Worm (Caenorhabditis elegans) whole organism, L4 larva: ENCODE results near the gene B0222.1.

ENCODE experiments used
- D1046.2 ChIP-seq: fragments of 200-800 bp; sonication (Bioruptor generic); IDR thresholded peaks from 2 replicates; pipeline ENCODE4 v1.3.6; 2022; ENCODE audit warnings: missing genetic modification characterization, missing compliant biosample characterization
- F10B5.3 ChIP-seq: sonication (generic microtip); optimal IDR thresholded peaks from 2 replicates; lab custom pipeline; 2016; ENCODE audit warnings: mild to moderate bottlenecking, missing genetic modification characterization, missing compliant biosample characterization
- F26F4.8 ChIP-seq: fragments of 200-800 bp; sonication (Bioruptor generic); conservative IDR thresholded peaks from 2 replicates; pipeline ENCODE4 v1.3.6; 2022; ENCODE audit warnings: missing genetic modification characterization, missing compliant biosample characterization
- T20F7.1 ChIP-seq: fragments of 200-800 bp; sonication (Bioruptor generic); optimal IDR thresholded peaks from 2 replicates; lab custom pipeline; 2018; ENCODE audit warnings: mild to moderate bottlenecking, missing genetic modification characterization, missing compliant biosample characterization
- T26A8.4 ChIP-seq: fragments of 200-800 bp; sonication (Bioruptor generic); IDR thresholded peaks from 2 replicates; pipeline ENCODE4 v1.3.6; 2022; ENCODE audit warnings: missing genetic modification characterization, missing compliant biosample characterization
- Y5F2A.4 ChIP-seq: fragments of 200-800 bp; sonication (Bioruptor generic); optimal IDR thresholded peaks from 2 replicates; lab custom pipeline; 2018; ENCODE audit warnings: mild to moderate bottlenecking, missing genetic modification characterization, missing compliant biosample characterization
- Y75B8A.6 ChIP-seq: fragments of 200-800 bp; sonication (Bioruptor generic); IDR thresholded peaks from 2 replicates; pipeline ENCODE4 v1.3.6; 2022; ENCODE audit warnings: missing genetic modification reagents, missing genetic modification characterization, missing compliant biosample characterization
- ZK546.5 ChIP-seq, 2 experiments: sonication (generic microtip); optimal IDR thresholded peaks; 2 replicates each; lab custom pipeline; 2017; ENCODE audit warnings: missing biosample characterization in 2 of 2, missing genetic modification characterization in 2 of 2
- arid-1 ChIP-seq: fragments of 200-800 bp; sonication (Bioruptor generic); conservative IDR thresholded peaks from 2 replicates; pipeline ENCODE4 v1.3.6; 2022; ENCODE audit warnings: missing genetic modification reagents, missing genetic modification characterization, missing compliant biosample characterization
- attf-4 ChIP-seq: sonication (generic microtip); optimal IDR thresholded peaks from 3 replicates; lab custom pipeline; 2017; ENCODE audit warnings: missing biosample characterization, missing genetic modification characterization
- ceh-20 ChIP-seq: fragments of 200-800 bp; sonication (Bioruptor generic); IDR thresholded peaks from 2 replicates; pipeline ENCODE4 v1.3.6; 2022; ENCODE audit warnings: missing genetic modification reagents, missing genetic modification characterization, missing compliant biosample characterization
- ceh-28 ChIP-seq: fragments of 150-350 bp; optimal IDR thresholded peaks from 2 replicates; lab custom pipeline; 2014; ENCODE audit warnings: missing biosample characterization, missing genetic modification reagents, missing genetic modification characterization
- ceh-44 ChIP-seq: fragments of 200-800 bp; sonication (Bioruptor generic); IDR thresholded peaks from 2 replicates; pipeline ENCODE4 v1.3.6; 2022; ENCODE audit warnings: missing genetic modification reagents, missing genetic modification characterization, missing compliant biosample characterization
- ces-1 ChIP-seq: fragments of 150-350 bp; sonication (generic microtip); optimal IDR thresholded peaks from 4 replicates; lab custom pipeline; 2014; ENCODE audit warnings: missing biosample characterization, missing genetic modification reagents, missing genetic modification characterization
- cey-2 ChIP-seq: sonication (generic microtip); optimal IDR thresholded peaks from 3 replicates; lab custom pipeline; 2017; ENCODE audit warnings: missing genetic modification characterization, mild to moderate bottlenecking, missing compliant biosample characterization, antibody characterized with exemption, borderline replicate concordance; ENCODE audit not compliant: insufficient read depth
- ctbp-1 ChIP-seq: fragments of 200-800 bp; sonication (Bioruptor generic); IDR thresholded peaks from 2 replicates; pipeline ENCODE4 v1.3.6; 2022; ENCODE audit warnings: missing genetic modification reagents, missing genetic modification characterization, missing compliant biosample characterization
- daf-12 ChIP-seq: fragments of 150-350 bp; optimal IDR thresholded peaks from 2 replicates; lab custom pipeline; 2014; ENCODE audit warnings: missing biosample characterization, missing genetic modification reagents, missing genetic modification characterization
- daf-19 ChIP-seq: fragments of 200-800 bp; sonication (Bioruptor generic); conservative IDR thresholded peaks from 2 replicates; pipeline ENCODE4 v1.3.6; 2022; ENCODE audit warnings: missing genetic modification characterization, missing compliant biosample characterization
- daf-8 ChIP-seq: fragments of 200-800 bp; sonication (Bioruptor generic); IDR thresholded peaks from 2 replicates; pipeline ENCODE4 v1.3.6; 2022; ENCODE audit warnings: missing genetic modification characterization, missing compliant biosample characterization
- dmd-8 ChIP-seq: fragments of 200-800 bp; sonication (Bioruptor generic); IDR thresholded peaks from 2 replicates; pipeline ENCODE4 v1.3.6; 2022; ENCODE audit warnings: missing genetic modification characterization, missing compliant biosample characterization
- dpl-1 ChIP-seq: fragments of 150-350 bp; optimal IDR thresholded peaks from 2 replicates; lab custom pipeline; 2014; ENCODE audit warnings: missing biosample characterization, missing genetic modification reagents, missing genetic modification characterization
- dve-1 ChIP-seq: sonication (generic microtip); optimal IDR thresholded peaks from 2 replicates; lab custom pipeline; 2017; ENCODE audit warnings: antibody characterized with exemption, mild to moderate bottlenecking, missing genetic modification characterization, missing compliant biosample characterization; ENCODE audit not compliant: insufficient read depth
- egl-43 ChIP-seq: fragments of 200-800 bp; sonication (Bioruptor generic); IDR thresholded peaks from 2 replicates; pipeline ENCODE4 v1.3.6; 2022; ENCODE audit warnings: missing genetic modification reagents, missing genetic modification characterization, missing compliant biosample characterization
- fos-1 ChIP-seq: fragments of 150-350 bp; optimal IDR thresholded peaks from 2 replicates; lab custom pipeline; 2014; ENCODE audit warnings: missing biosample characterization, missing genetic modification characterization
- hif-1 ChIP-seq, 2 experiments: sonication (generic microtip); optimal IDR thresholded peaks; 2 replicates each; lab custom pipeline; 2016 to 2017; ENCODE audit warnings: missing compliant biosample characterization in 2 of 2, missing genetic modification characterization in 2 of 2, missing genetic modification reagents in 2 of 2, missing genotype in 2 of 2, mild to moderate bottlenecking in 1 of 2
- hlh-30 ChIP-seq: sonication (generic microtip); optimal IDR thresholded peaks from 2 replicates; lab custom pipeline; 2017; ENCODE audit warnings: antibody characterized with exemption, mild to moderate bottlenecking, missing genetic modification characterization, missing compliant biosample characterization; ENCODE audit not compliant: insufficient read depth
- jun-1 ChIP-seq: fragments of 150-350 bp; optimal IDR thresholded peaks from 2 replicates; lab custom pipeline; 2014; ENCODE audit warnings: missing biosample characterization, missing genetic modification reagents, missing genetic modification characterization
- lin-1 ChIP-seq: fragments of 200-800 bp; sonication (Bioruptor generic); IDR thresholded peaks from 2 replicates; pipeline ENCODE4 v1.3.6; 2022; ENCODE audit warnings: missing genetic modification reagents, missing genetic modification characterization, missing compliant biosample characterization
- lin-13 ChIP-seq: fragments of 150-350 bp; optimal IDR thresholded peaks from 2 replicates; lab custom pipeline; 2014; ENCODE audit warnings: missing biosample characterization, missing genetic modification reagents, missing genetic modification characterization
- lin-29 ChIP-seq: fragments of 200-800 bp; sonication (Bioruptor generic); IDR thresholded peaks from 2 replicates; pipeline ENCODE4 v1.3.6; 2022; ENCODE audit warnings: missing genetic modification reagents, missing genetic modification characterization, missing compliant biosample characterization
- lin-39 ChIP-seq: fragments of 150-350 bp; optimal IDR thresholded peaks from 2 replicates; lab custom pipeline; 2014; ENCODE audit warnings: missing biosample characterization, missing genetic modification reagents, missing genetic modification characterization
- lir-3 ChIP-seq: sonication (generic microtip); optimal IDR thresholded peaks from 2 replicates; lab custom pipeline; 2016; ENCODE audit warnings: mild to moderate bottlenecking, missing genetic modification characterization, missing compliant biosample characterization
- lsy-2 ChIP-seq, 2 experiments: fragments of 150-350 bp in 1 of 2; sonication (generic microtip) in 1 of 2; optimal IDR thresholded peaks; 2 replicates each; lab custom pipeline; 2014 to 2017; ENCODE audit warnings: missing biosample characterization in 2 of 2, missing genetic modification characterization in 2 of 2
- mdt-29 ChIP-seq: fragments of 200-800 bp; sonication (Bioruptor generic); IDR thresholded peaks from 2 replicates; pipeline ENCODE4 v1.3.6; 2022; ENCODE audit warnings: missing genetic modification reagents, missing genetic modification characterization, missing compliant biosample characterization
- mep-1 ChIP-seq: fragments of 150-350 bp; sonication (generic microtip); optimal IDR thresholded peaks from 3 replicates; lab custom pipeline; 2014; ENCODE audit warnings: missing biosample characterization, missing genetic modification characterization
- mes-2 ChIP-seq: sonication (generic microtip); optimal IDR thresholded peaks from 2 replicates; lab custom pipeline; 2016; ENCODE audit warnings: missing genotype, mild to moderate bottlenecking, missing genetic modification characterization, missing compliant biosample characterization; ENCODE audit not compliant: poor library complexity, severe bottlenecking
- nhr-102 ChIP-seq: sonication (generic microtip); optimal IDR thresholded peaks from 2 replicates; lab custom pipeline; 2016; ENCODE audit warnings: mild to moderate bottlenecking, missing genetic modification characterization, moderate library complexity, missing compliant biosample characterization
- nhr-48 ChIP-seq: sonication (generic microtip); optimal IDR thresholded peaks from 2 replicates; lab custom pipeline; 2016; ENCODE audit warnings: mild to moderate bottlenecking, missing genetic modification characterization, missing compliant biosample characterization
- nhr-6 ChIP-seq: fragments of 150-350 bp; optimal IDR thresholded peaks from 2 replicates; lab custom pipeline; 2014; ENCODE audit warnings: missing biosample characterization, missing genetic modification characterization
- pha-4 ChIP-seq, 2 experiments: fragments of 150-350 bp in 1 of 2; fragments of 200-800 bp in 1 of 2; sonication (Bioruptor generic) in 1 of 2; IDR thresholded peaks in 1 of 2; optimal IDR thresholded peaks in 1 of 2; 2 replicates each; pipeline versions ENCODE4 v1.3.6 to Lab custom; 2014 to 2022; ENCODE audit warnings: missing genetic modification characterization in 2 of 2, missing genetic modification reagents in 2 of 2, missing biosample characterization in 1 of 2, missing compliant biosample characterization in 1 of 2
- saeg-2 ChIP-seq: fragments of 200-800 bp; sonication (Bioruptor generic); IDR thresholded peaks from 2 replicates; pipeline ENCODE4 v1.3.6; 2022; ENCODE audit warnings: missing genetic modification reagents, missing genetic modification characterization, missing compliant biosample characterization
- sdz-12 ChIP-seq: fragments of 200-800 bp; sonication (Bioruptor generic); optimal IDR thresholded peaks from 2 replicates; lab custom pipeline; 2018; ENCODE audit warnings: mild to moderate bottlenecking, missing genetic modification characterization, missing compliant biosample characterization
- snpc-1.2 ChIP-seq: fragments of 200-800 bp; sonication (Bioruptor generic); IDR thresholded peaks from 2 replicates; pipeline ENCODE4 v1.3.6; 2022; ENCODE audit warnings: missing genetic modification reagents, missing genetic modification characterization, missing compliant biosample characterization
- tra-1 ChIP-seq: fragments of 200-800 bp; sonication (Bioruptor generic); IDR thresholded peaks from 2 replicates; pipeline ENCODE4 v1.3.6; 2022; ENCODE audit warnings: missing genetic modification reagents, missing genetic modification characterization, missing compliant biosample characterization
- unc-130 ChIP-seq: sonication (generic microtip); optimal IDR thresholded peaks from 2 replicates; lab custom pipeline; 2016; ENCODE audit warnings: missing genetic modification reagents, missing genetic modification characterization, missing compliant biosample characterization
- vab-7 ChIP-seq: fragments of 200-800 bp; sonication (Bioruptor generic); IDR thresholded peaks from 2 replicates; pipeline ENCODE4 v1.3.6; 2022; ENCODE audit warnings: missing genetic modification reagents, missing genetic modification characterization, missing compliant biosample characterization
- zag-1 ChIP-seq: fragments of 150-350 bp; optimal IDR thresholded peaks from 2 replicates; lab custom pipeline; 2014; ENCODE audit warnings: missing biosample characterization, missing genetic modification characterization
- zip-11 ChIP-seq: fragments of 200-800 bp; sonication (Bioruptor generic); IDR thresholded peaks from 2 replicates; pipeline ENCODE4 v1.3.6; 2022; ENCODE audit warnings: missing genetic modification characterization, missing compliant biosample characterization
- zip-2 ChIP-seq: fragments of 150-350 bp; optimal IDR thresholded peaks from 2 replicates; lab custom pipeline; 2014; ENCODE audit warnings: missing biosample characterization, missing genetic modification characterization
- ztf-11 ChIP-seq: fragments of 150-350 bp; optimal IDR thresholded peaks from 2 replicates; lab custom pipeline; 2014; ENCODE audit warnings: missing biosample characterization, missing genetic modification characterization

The B0222.1 gene

ce11 chrV:9094060-9094628 is 39.9 kb upstream of the B0222.1 start (continued):
- no peak for TF ChIP-seq mes-2
- TF ChIP-seq T20F7.1 (GFP tag; lab: Kevin White, UChicago) = no peak
- no peak for TF ChIP-seq nhr-102 (tag; lab: Kevin White, UChicago)
- TF ChIP-seq zip-2 (tag; lab: Kevin White, UChicago) = no peak
- peak; percentile 58 for TF ChIP-seq nhr-48 (tag; lab: Kevin White, UChicago)
- no peak for TF ChIP-seq Y75B8A.6 (GFP tag; lab: Robert Waterston, UW)
- TF ChIP-seq zag-1 (tag; lab: Kevin White, UChicago) = no peak
- TF ChIP-seq jun-1 (tag; lab: Kevin White, UChicago) = no peak
- no peak for TF ChIP-seq daf-19
- TF ChIP-seq tra-1 = no peak
- TF ChIP-seq ceh-20 = no peak
- peak; percentile 92 for TF ChIP-seq hlh-30 (tag; lab: Kevin White, UChicago)
- TF ChIP-seq lir-3 (tag; lab: Kevin White, UChicago) = no peak
- no peak for TF ChIP-seq F26F4.8
- TF ChIP-seq pha-4 (GFP tag; IDR thresholded peaks at IDR 0.05; lab: Robert Waterston, UW) = no peak
- TF ChIP-seq pha-4 (tag; optimal IDR thresholded peaks at IDR 0.05; lab: Kevin White, UChicago) = peak; percentile 52
- TF ChIP-seq egl-43 = no peak
- no peak for TF ChIP-seq saeg-2 (GFP tag; lab: Robert Waterston, UW)
- TF ChIP-seq vab-7 = no peak
- TF ChIP-seq lin-1 = peak; percentile 52; the same call in 1 of the 2 replicates
- TF ChIP-seq fos-1 (tag; lab: Kevin White, UChicago) = no peak
- no peak for TF ChIP-seq sdz-12 (GFP tag; lab: Kevin White, UChicago)
- TF ChIP-seq snpc-1.2 = no peak
- TF ChIP-seq attf-4 = no peak
- no peak for TF ChIP-seq ZK546.5 (tag; optimal IDR thresholded peaks at IDR 0.05; lab: Kevin White, UChicago)
- no peak for TF ChIP-seq lin-29 (GFP tag; lab: Robert Waterston, UW)
- TF ChIP-seq ceh-44 (GFP tag; lab: Robert Waterston, UW) = no peak
- no peak for TF ChIP-seq ceh-28
- no peak for TF ChIP-seq daf-12 (tag; lab: Kevin White, UChicago)
- TF ChIP-seq dve-1 = peak; percentile 86
- TF ChIP-seq ctbp-1 (GFP tag; lab: Robert Waterston, UW) = no peak
- no peak for TF ChIP-seq zip-11 (GFP tag; lab: Robert Waterston, UW)
- TF ChIP-seq lin-39 = no peak
- TF ChIP-seq Y5F2A.4 = no peak
- TF ChIP-seq unc-130 (GFP tag; lab: Kevin White, UChicago) = no peak
- no peak for TF ChIP-seq ztf-11 (tag; lab: Kevin White, UChicago)
- TF ChIP-seq lin-13 (GFP tag; lab: Kevin White, UChicago) = no peak
- no peak for TF ChIP-seq D1046.2
- no peak for TF ChIP-seq daf-8 (GFP tag; lab: Robert Waterston, UW)
- TF ChIP-seq ces-1 (GFP tag; lab: Kevin White, UChicago) = no peak
- TF ChIP-seq mep-1 (tag; lab: Kevin White, UChicago) = peak; percentile 54
- TF ChIP-seq mdt-29 (GFP tag; lab: Robert Waterston, UW) = 0 out of 2 replicates have a peak, but pooled peaks have one; percentile 53
- TF ChIP-seq cey-2 (tag; lab: Kevin White, UChicago) = no peak
- TF ChIP-seq dpl-1 (GFP tag; lab: Kevin White, UChicago) = no peak
- TF ChIP-seq F10B5.3 (tag; lab: Kevin White, UChicago) = no peak
- peak; percentile 7 to 68 for TF ChIP-seq lsy-2 (tag; optimal IDR thresholded peaks at IDR 0.05; lab: Kevin White, UChicago)
- no peak for TF ChIP-seq dmd-8 (GFP tag; lab: Robert Waterston, UW)
- no peak for TF ChIP-seq nhr-6 (tag; lab: Kevin White, UChicago)
- peak in 1 of 2 experiments; percentile 39 for TF ChIP-seq hif-1 (tag; optimal IDR thresholded peaks at IDR 0.05; lab: Kevin White, UChicago)
- 0 out of 2 replicates have a peak, but pooled peaks have one; percentile 27 for TF ChIP-seq T26A8.4
- TF ChIP-seq arid-1 = no peak
